Fruit fly (Drosophila melanogaster) ovary, adult (tissue): Measurements from ENCODE around the gene CG42266.

Source experiments
- CG17801 ChIP-seq: fragments of 200-800 bp; optimal IDR thresholded peaks from 2 replicates; lab custom pipeline; 2019; ENCODE audit warnings: missing biosample characterization, mild to moderate bottlenecking, missing genetic modification characterization, moderate library complexity; ENCODE audit not compliant: partially characterized antibody

CG42266 gene

DNA sequence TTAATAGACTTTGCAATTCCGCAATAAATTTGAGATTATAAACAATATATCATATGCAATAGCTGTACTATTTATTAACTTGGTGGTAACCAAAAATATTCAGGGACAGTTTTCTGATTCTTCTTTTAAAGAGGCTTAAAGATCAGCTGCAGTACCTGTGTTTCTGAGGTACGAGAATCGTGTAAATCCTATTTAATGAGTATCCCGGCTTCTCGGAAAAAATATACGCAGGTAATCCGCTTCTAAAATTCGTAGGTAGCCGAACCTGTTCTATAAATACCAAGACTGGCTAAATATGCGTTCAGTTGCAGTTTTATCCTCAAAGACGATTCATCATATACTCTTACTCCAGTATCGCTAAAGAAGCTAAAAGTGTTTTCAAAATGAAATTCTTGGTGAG is 10.5 kb downstream of the CG42266 start, which contains the start of gene CG4440:
Gene CG4440 (plus strand): TSS at position 301 of the 400 bp plus-strand sequence.
- no peak for TF ChIP-seq CG17801 (GFP tag; lab: Kevin White, UChicago)

DNA sequence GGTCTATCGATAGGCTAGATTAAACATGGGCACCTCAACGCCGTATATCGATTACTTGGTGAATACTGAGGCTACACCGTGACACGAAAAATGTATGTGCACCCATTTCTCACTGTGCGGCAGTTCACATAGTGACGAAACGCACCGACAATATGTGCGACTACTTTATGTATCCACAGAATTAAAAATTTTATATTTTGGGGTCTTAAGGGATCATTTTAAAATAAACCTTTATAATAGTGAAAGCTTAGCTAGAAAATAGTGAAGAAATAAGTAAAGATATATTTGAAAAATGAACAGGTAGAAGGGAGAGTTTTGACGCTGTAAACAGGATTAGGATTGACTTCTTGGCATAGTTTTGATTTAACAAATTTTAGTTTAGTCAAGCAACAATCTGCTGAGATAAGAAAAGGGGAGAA is 11.1 kb downstream of the CG42266 start, which contains the start of gene mRpL4:
Gene mRpL4 (minus strand): TSS at position 31 of the 419 bp plus-strand sequence.
- peak; percentile 23 for TF ChIP-seq CG17801 (GFP tag; lab: Kevin White, UChicago)

DNA sequence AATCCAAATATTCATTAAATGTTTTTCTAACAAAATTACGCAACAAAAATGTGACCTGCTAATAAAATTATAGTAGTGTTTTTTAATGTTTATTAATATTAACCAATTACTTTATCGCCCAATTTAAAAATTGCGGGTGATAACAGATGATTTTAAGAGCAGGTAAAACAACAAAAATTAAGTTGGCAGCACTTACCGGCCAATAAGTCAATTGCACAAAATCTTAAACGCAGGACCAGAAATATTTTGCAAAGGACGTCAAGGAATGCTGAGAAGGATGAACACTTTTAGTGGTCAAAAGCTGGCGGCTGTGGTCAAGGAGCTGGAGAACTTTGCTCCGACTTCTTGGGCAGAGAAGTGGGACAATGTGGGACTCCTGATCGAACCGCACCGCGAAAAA is 13.3 kb downstream of the CG42266 start, which contains the start of gene CG4278:
Gene CG4278 (plus strand): TSS at position 178 of the 400 bp plus-strand sequence.
- TF ChIP-seq CG17801 (GFP tag; lab: Kevin White, UChicago) = no peak

DNA sequence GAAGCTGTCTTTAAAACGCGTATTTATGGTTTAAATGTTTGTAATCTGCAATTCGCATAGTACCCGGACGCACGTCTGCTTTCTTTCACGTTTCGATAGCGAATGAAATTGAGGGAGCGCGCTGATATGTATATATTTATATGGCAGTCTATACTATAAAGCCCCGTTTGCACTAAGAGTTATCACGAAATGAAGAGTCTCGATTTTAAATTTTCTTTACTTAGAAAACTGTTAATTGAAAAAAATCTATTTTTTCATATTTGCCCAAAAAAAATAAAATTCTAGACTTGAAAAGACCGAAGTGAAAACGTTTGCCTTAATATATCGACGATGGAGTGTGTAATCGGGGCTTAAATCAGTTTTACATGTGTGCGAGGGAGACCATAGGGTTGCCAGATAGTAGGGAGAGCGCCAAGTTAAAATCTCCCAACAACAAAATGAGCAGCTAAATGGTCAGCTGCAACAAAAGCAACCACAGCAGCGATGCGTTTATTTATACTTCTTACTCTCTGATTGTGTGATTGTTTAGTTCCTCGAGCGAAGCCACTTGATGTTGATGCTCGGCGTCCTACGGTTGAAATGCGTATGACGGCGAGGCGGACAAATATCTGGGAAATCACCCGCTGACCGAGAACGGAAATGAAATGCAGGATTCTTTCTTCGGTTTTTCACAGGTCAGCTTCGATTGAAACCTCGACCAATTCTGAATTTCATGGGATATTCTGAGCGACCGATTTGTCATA is 14.5 kb downstream of the CG42266 start, which contains the start of gene cact:
Gene cact (minus strand): TSS at position 693 of the 743 bp plus-strand sequence.
- peak; percentile 81 for TF ChIP-seq CG17801 (GFP tag; lab: Kevin White, UChicago)

DNA sequence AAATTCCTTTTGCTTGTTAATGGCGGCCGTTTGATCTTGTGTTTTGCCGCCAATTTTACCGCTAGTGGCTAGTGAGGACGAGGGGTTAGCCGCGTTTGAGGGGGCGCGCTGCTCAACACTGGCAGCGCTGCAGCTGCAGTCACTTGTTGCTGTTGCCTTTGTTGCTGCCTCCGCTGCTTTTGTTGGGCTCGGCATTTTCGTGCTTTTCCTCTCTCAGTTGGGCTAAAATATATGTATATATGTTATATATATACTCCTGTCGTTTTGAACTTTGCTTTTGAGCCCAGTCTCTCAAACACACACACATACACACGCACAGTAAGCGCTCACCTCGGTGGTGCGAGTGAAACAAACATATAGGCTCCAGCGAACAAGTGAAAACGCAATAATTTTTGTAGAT is 15.3 kb downstream of the CG42266 start:
- TF ChIP-seq CG17801 (GFP tag; lab: Kevin White, UChicago) = no peak

DNA sequence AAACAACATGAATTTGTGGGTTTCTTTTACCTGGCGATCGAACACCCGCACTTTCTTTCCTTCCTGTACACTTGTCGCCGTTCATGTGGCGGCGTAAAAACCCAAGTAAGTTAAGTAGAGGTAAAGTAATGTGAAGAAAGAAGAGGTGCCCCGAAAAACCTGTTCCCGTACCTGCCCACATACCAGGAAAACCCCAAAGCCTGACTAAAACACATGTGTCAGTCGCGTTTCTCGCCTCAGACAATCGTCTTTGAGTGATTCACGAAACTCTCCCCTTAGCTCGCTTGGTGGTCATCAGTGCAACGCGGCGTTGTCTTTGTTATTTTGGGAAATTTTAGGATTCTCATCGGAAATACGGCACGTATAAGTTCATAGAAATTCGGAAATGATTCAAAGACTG is 16.6 kb downstream of the CG42266 start:
- TF ChIP-seq CG17801 (GFP tag; lab: Kevin White, UChicago) = no peak

DNA sequence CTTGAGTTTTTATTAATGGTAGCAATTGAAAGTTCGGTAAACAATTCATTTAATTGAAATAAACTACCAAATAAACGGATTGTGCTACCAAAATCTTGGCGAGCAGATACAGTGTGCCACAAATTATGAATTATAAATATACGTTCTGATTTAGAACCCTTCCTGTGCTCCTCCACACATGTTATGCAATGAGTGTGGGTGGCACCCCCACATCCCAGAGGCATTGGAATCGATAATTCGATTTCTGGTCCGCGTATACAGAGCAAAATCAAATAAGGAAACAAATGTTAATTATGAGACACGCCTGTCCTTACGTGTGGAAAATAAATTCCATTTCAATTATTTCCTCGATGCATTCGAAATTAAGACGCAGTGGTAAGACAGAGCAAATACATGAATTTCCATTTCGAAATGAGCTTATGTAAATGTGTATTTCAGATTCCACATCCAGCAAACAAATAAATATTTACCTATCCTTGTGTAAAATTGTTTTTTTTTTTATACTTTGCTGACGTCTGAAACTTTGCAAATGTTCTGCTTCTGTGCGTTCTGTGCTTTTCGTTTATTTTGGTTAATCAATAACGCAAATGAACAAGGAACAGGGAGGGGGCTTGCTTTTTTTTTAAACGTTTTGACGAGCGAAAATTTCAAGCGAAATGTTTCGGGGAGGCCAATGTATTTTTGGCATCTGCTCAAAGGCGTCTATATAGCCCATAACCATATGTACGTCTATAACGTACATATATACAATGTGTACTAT is 18.1 kb downstream of the CG42266 start:
- TF ChIP-seq CG17801 (GFP tag; lab: Kevin White, UChicago) = no peak

DNA sequence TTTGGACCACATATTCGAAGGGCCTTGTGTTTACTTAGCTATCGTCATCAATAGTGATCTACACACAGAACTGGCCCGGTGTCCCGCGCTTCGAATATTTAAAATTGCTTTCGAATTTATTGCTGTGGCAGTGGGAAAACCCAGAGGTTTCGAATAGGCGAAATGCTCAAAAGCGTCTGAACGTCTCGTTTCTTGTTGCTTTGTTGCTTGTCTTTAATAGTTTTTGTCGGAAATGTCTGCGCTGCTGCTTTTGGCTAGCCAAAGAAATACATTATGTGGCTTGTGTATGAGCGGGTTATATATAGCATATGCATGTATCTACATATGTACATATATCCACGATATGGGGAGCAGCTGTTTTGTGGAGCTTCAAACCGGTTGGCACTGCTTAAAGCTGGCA is 19.0 kb downstream of the CG42266 start:
- TF ChIP-seq CG17801 (GFP tag; lab: Kevin White, UChicago) = no peak

DNA sequence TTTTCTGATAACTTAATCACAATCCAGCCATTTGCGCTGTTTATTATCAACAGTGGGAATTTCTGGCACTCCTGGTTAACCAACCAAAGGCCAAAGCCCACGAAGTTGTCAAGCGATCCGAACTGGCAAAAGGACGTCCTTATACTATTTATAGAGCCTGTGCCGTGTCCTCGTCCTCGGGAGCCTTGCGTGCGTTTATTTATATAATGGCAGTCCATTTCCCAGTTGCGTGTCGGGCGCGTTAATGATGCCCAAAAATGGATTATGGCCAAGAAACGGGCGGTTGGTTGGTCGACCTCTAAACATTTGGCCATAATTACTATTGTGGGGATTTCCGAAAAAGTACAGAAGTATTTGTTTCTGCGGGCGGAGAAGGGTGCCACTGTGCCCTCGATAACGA is 19.7 kb downstream of the CG42266 start:
- TF ChIP-seq CG17801 (GFP tag; lab: Kevin White, UChicago) = no peak

DNA sequence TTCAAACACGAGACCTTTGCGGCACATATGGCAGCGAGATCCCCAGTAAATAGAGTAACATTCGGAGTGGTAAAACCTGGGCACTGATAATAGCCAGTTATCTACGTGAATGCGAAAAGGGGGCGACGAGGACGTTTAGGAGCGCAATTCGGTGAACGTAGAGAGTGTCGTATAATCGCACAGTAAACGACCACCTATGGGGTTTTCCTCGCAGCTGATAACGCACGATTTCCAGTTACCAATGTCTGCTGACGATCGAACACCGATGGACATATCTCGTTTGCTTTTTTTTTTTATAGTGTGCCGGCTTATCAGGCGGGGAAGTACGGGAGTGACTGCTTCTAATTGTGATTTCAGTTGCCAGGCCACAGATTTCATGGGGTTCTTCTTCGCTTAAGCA is 20.4 kb downstream of the CG42266 start:
- TF ChIP-seq CG17801 (GFP tag; lab: Kevin White, UChicago) = no peak

DNA sequence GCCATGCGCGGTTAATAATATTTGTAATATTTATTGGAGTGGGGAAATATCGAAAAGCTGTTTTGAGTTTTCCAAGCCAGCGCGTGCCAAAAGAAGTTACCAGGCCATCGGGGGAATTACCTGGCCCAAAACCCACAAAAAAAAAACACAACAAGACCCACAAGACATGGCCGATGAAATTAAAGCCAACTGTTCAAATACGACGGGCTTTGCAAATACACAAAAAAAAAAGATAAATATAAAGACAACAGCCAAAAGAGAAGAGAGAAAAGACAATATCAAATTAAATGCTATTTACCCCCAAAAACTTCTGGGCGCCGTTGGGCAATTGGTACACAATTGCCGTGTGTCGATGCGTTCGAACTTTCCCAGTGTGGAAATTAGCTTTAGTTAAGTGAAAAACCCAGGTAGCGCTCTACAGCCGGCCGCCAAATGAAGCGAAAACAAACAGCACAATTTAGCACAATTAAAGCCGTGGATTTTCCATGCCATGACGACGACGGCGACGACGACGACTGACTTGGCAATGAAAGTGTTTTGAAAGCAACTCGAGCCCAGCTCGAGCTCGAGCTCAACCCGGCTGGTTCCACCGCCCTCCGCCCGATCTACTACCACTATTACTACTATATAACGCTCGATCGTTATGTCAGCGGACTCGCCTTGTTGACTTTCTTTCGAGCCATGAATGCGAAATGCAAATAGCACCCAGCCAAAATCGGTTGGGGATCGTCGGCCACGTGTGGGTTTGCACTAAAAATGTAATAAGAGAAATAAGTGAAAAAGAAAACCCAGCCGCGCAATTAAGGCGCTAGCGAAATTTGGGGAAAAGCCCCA is 22.2 kb downstream of the CG42266 start:
- TF ChIP-seq CG17801 (GFP tag; lab: Kevin White, UChicago) = no peak

DNA sequence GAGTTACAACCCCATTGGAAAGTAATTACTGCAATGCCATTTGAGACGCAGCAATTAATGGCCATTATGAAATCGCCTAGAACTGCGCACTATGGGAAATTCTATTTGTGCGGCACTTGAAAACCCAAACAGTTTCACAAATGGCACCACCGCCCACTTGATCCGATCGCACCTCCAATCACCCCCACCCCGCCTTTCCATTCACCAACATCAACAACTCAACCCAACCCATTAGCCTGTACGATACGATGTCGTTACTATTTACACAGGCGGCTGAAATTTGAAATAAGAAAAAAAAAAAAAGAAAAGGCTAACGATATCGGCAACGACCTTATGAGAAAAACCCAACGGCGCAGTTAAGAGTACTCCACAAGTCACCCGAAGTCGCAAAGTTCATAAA is 23.0 kb downstream of the CG42266 start:
- no peak for TF ChIP-seq CG17801 (GFP tag; lab: Kevin White, UChicago)

DNA sequence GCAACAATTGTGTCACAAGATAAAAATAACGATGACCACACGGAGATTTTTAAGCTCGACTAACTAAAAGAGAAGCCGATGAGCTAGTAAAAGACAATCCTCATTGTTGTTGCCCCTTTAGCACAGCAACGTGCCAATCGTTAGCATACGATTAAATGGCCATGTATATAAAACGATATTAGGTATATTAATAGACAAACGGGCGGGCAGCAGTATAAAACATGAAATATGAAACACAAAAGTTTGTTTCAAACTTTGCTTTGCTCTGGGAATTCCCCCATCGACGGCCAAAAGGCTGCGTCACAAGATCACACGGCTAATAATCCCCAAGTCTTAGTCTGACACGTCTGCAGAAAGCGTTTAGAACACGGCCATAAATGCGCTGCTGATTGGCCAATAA is 23.8 kb downstream of the CG42266 start:
- TF ChIP-seq CG17801 (GFP tag; lab: Kevin White, UChicago) = no peak

DNA sequence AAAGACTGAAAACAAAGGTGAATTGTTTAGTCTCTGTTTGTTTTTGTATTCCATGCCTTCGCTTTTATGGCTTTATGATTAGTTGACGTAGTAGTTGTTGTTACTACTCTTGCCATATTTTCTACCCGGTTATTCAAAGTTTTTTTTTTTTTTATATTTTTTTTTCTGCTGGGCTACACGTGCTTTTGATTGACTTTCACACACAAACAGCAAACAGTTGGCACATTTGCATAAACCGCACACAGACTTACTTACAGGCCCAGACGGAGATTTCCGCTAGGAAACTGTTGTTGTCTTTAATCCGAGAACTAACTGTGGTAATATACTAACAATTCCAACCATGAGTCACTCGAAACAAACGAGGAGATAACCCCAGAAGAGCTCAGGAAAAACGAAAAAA is 24.3 kb downstream of the CG42266 start:
- TF ChIP-seq CG17801 (GFP tag; lab: Kevin White, UChicago) = no peak

DNA sequence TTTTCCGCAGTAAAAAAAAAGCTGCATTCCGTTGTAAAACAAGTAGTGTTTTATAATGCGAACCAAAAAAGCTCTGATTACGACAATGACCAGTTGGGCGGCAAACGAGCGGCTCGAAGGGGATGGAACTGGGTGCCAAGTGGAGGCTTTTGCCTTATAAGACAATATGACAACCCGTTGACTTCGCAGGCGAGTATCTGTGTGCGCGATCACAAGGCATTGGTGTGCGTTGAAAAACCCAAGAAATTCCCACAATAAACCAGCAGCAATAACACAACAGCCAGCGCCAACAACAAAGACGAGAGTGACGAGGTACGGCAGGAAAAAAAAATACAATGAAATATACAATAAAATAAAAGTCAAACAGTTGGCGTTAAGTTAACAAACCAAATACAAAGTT is 25.1 kb downstream of the CG42266 start:
- peak; percentile 71 for TF ChIP-seq CG17801 (GFP tag; lab: Kevin White, UChicago)
